Fruit fly (Drosophila melanogaster): Measurements from ENCODE around the gene Galt.

Gene Galt

DNA sequence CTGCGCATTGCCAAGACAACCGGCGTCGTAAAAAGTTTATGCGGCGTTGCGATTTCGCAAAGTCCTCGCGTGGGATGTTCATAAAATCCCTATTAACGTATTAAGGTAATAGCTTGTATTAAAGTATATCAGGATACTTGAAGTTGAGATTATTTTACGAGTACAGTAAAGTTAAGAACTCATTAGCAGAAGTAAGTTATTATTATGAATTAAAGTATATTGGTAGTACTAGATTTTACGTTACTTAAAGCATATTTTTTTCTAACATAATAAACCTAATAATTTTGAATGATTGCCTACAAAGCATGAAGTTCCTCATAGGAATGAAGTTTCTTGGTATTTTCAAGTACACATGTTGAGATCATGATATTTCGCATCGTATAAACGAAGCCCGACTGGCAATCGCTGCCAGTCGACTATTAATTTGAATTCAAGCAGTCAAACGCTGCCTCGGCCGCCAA is 26.0 kb upstream of the Galt start (continued):
- TF ChIP-seq Oaz (GFP tag; IDR thresholded peaks at IDR 0.05) (no peak), mld (GFP tag; IDR thresholded peaks at IDR 0.05; ENCODE audit: partially characterized antibody) (no peak), vvl (GFP tag; IDR thresholded peaks at IDR 0.05) (0 out of 2 replicates have a peak, but pooled peaks have one; percentile 12), z (GFP tag; IDR thresholded peaks at IDR 0.05) (no peak), Hey (tag; optimal IDR thresholded peaks at IDR 0.05) (no peak), Sox100B (GFP tag; optimal IDR thresholded peaks at IDR 0.05) (peak; percentile 84), CG15073 (GFP tag; optimal IDR thresholded peaks at IDR 0.05) (no peak), CG9932 (GFP tag; IDR thresholded peaks at IDR 0.05) (no peak), CHES-1-like (GFP tag; optimal IDR thresholded peaks at IDR 0.05) (no peak), Mrtf (GFP tag; IDR thresholded peaks at IDR 0.05) (no peak), CG5245 (GFP tag; optimal IDR thresholded peaks at IDR 0.05) (no peak), CG16813 (GFP tag; IDR thresholded peaks at IDR 0.05; ENCODE audit: partially characterized antibody) (no peak), Hr51 (GFP tag; optimal IDR thresholded peaks at IDR 0.05) (peak in 1 of 2 experiments; percentile 78), dimm (GFP tag; IDR thresholded peaks at IDR 0.05) (no peak), trem (tag; optimal IDR thresholded peaks at IDR 0.05) (peak; percentile 36), ci (GFP tag; IDR thresholded peaks at IDR 0.05) (0 out of 3 replicates have a peak, but pooled peaks have one; percentile 35), CG17361 (GFP tag; IDR thresholded peaks at IDR 0.05) (peak; percentile 83), zen (tag; optimal IDR thresholded peaks at IDR 0.05) (no peak), CG10654 (GFP tag; optimal IDR thresholded peaks at IDR 0.05) (no peak), wor (GFP tag; IDR thresholded peaks at IDR 0.05) (no peak), CG17829 (tag; optimal IDR thresholded peaks at IDR 0.05) (peak; percentile 67), CG12219 (GFP tag; optimal IDR thresholded peaks at IDR 0.05) (peak; percentile 54), Nf-YC (tag; optimal IDR thresholded peaks at IDR 0.05) (peak; percentile 36), rib (GFP tag; IDR thresholded peaks at IDR 0.05) (no peak), fu2 (GFP tag; optimal IDR thresholded peaks at IDR 0.05) (no peak), knrl (GFP tag; IDR thresholded peaks at IDR 0.05; ENCODE audit: partially characterized antibody) (no peak), tin (GFP tag; optimal IDR thresholded peaks at IDR 0.05) (peak; percentile 27), tio (GFP tag; optimal IDR thresholded peaks at IDR 0.05) (peak; percentile 54), CG32532 (GFP tag; IDR thresholded peaks at IDR 0.05) (0 out of 2 replicates have a peak, but pooled peaks have one; percentile 33), tup (GFP tag; optimal IDR thresholded peaks at IDR 0.05) (no peak), HLH54F (GFP tag; optimal IDR thresholded peaks at IDR 0.05) (no peak), tna (GFP tag; IDR thresholded peaks at IDR 0.05; ENCODE audit: partially characterized antibody) (no peak), CG3281 (GFP tag; optimal IDR thresholded peaks at IDR 0.05) (peak; percentile 33), CG16863 (GFP tag; optimal IDR thresholded peaks at IDR 0.05) (no peak), CoRest (tag; optimal IDR thresholded peaks at IDR 0.05) (peak; percentile 71), CG7963 (GFP tag; IDR thresholded peaks at IDR 0.05; ENCODE audit: partially characterized antibody) (no peak), Deaf1 (tag; optimal IDR thresholded peaks at IDR 0.05) (peak; percentile 40), dpn (GFP tag; optimal IDR thresholded peaks at IDR 0.05) (peak in 1 of 2 experiments; percentile 13), CG10366 (GFP tag; IDR thresholded peaks at IDR 0.05) (no peak; the same call in 1 of the 2 replicates), hbn (GFP tag; IDR thresholded peaks at IDR 0.05; ENCODE audit: partially characterized antibody) (no peak), pfk (GFP tag; optimal IDR thresholded peaks at IDR 0.05) (no peak), CG4820 (GFP tag; optimal IDR thresholded peaks at IDR 0.05) (peak; percentile 91), bbx (GFP tag; IDR thresholded peaks at IDR 0.05; ENCODE audit: partially characterized antibody) (no peak), CG33557 (GFP tag; optimal IDR thresholded peaks at IDR 0.05) (peak; percentile 48), ap (GFP tag; IDR thresholded peaks at IDR 0.05) (no peak), cwo (GFP tag; optimal IDR thresholded peaks at IDR 0.05) (peak; percentile 12), CG7839 (tag; optimal IDR thresholded peaks at IDR 0.05) (peak; percentile 71), Eip74EF (GFP tag; optimal IDR thresholded peaks at IDR 0.05) (peak in 1 of 2 experiments; percentile 68), onecut (GFP tag; IDR thresholded peaks at IDR 0.05) (0 out of 2 replicates have a peak, but pooled peaks have one; percentile 21), Sry-β (GFP tag; optimal IDR thresholded peaks at IDR 0.05) (no peak)

Data from whole organism, embryonic.